Fruit fly (Drosophila melanogaster) whole organism, embryonic: ENCODE data around the gene CG7497.

ENCODE experiments used
- Abd-B ChIP-seq: fragments of 200-800 bp; sonication (Bioruptor generic); optimal IDR thresholded peaks from 2 replicates; lab custom pipeline; 2018; ENCODE audit warnings: missing biosample characterization, mild to moderate bottlenecking, missing genetic modification characterization, moderate library complexity
- CG10565 ChIP-seq: fragments of 200-800 bp; sonication (Bioruptor generic); optimal IDR thresholded peaks from 3 replicates; lab custom pipeline; 2016; ENCODE audit warnings: missing biosample characterization, mild to moderate bottlenecking, missing genetic modification characterization
- CG12219 ChIP-seq: fragments of 200-800 bp; sonication (Bioruptor generic); optimal IDR thresholded peaks from 3 replicates; lab custom pipeline; 2018; ENCODE audit warnings: missing biosample characterization, mild to moderate bottlenecking, missing genetic modification characterization
- CG12769 ChIP-seq: fragments of 200-800 bp; sonication (Bioruptor generic); optimal IDR thresholded peaks from 2 replicates; lab custom pipeline; 2019; ENCODE audit warnings: missing biosample characterization, mild to moderate bottlenecking, missing genetic modification characterization, moderate library complexity
- CG14050 ChIP-seq: fragments of 200-800 bp; sonication (Bioruptor generic); IDR thresholded peaks from 3 replicates; pipeline ENCODE4 v1.3.6; 2022; ENCODE audit warnings: missing biosample characterization, missing genetic modification characterization
- CG15073 ChIP-seq: fragments of 200-800 bp; sonication (Bioruptor generic); optimal IDR thresholded peaks from 2 replicates; lab custom pipeline; 2016; ENCODE audit warnings: missing biosample characterization, missing genetic modification characterization
- CG15479 ChIP-seq: fragments of 200-800 bp; sonication (Bioruptor generic); optimal IDR thresholded peaks from 3 replicates; lab custom pipeline; 2019; ENCODE audit warnings: missing biosample characterization, mild to moderate bottlenecking, missing genetic modification characterization, moderate library complexity
- CG17359 ChIP-seq: fragments of 200-800 bp; sonication (Bioruptor generic); optimal IDR thresholded peaks from 3 replicates; lab custom pipeline; 2018; ENCODE audit warnings: missing biosample characterization, mild to moderate bottlenecking, missing genetic modification characterization, moderate library complexity
- CG2120 ChIP-seq: fragments of 200-800 bp; sonication (Bioruptor generic); optimal IDR thresholded peaks from 3 replicates; lab custom pipeline; 2016; ENCODE audit warnings: missing biosample characterization, missing genetic modification characterization
- CG2712 ChIP-seq: fragments of 200-800 bp; optimal IDR thresholded peaks from 3 replicates; lab custom pipeline; 2019; ENCODE audit warnings: missing biosample characterization, mild to moderate bottlenecking, missing genetic modification characterization, moderate library complexity
- CG2875 ChIP-seq: fragments of 200-800 bp; sonication (Bioruptor generic); optimal IDR thresholded peaks from 2 replicates; lab custom pipeline; 2017; ENCODE audit warnings: missing biosample characterization, mild to moderate bottlenecking, missing genetic modification characterization, missing genetic modification reagents
- CG2889 ChIP-seq: fragments of 200-800 bp; sonication (Bioruptor generic); IDR thresholded peaks from 3 replicates; pipeline ENCODE4 v1.3.6; 2022; ENCODE audit warnings: missing biosample characterization, missing genetic modification characterization
- CG33213 ChIP-seq: fragments of 200-800 bp; sonication (Bioruptor generic); optimal IDR thresholded peaks from 3 replicates; lab custom pipeline; 2016; ENCODE audit warnings: missing biosample characterization, missing genetic modification characterization
- CG42726 ChIP-seq: fragments of 200-800 bp; sonication (Bioruptor generic); IDR thresholded peaks from 2 replicates; pipeline ENCODE4 v1.3.6; 2022; ENCODE audit warnings: missing biosample characterization, missing genetic modification characterization; ENCODE audit not compliant: partially characterized antibody
- CG7372 ChIP-seq: fragments of 200-800 bp; sonication (Bioruptor generic); IDR thresholded peaks from 2 replicates; pipeline ENCODE4 v1.3.6; 2022; ENCODE audit warnings: missing biosample characterization, missing genetic modification characterization
- CG9437 ChIP-seq: fragments of 200-800 bp; sonication (Bioruptor generic); optimal IDR thresholded peaks from 2 replicates; lab custom pipeline; 2018; ENCODE audit warnings: missing biosample characterization, mild to moderate bottlenecking, missing genetic modification characterization
- Drgx ChIP-seq: fragments of 200-800 bp; sonication (Bioruptor generic); IDR thresholded peaks from 2 replicates; pipeline ENCODE4 v1.3.6; 2022; ENCODE audit warnings: missing biosample characterization, missing genetic modification characterization
- E2f2 ChIP-seq: fragments of 200-800 bp; sonication (Bioruptor generic); IDR thresholded peaks from 2 replicates; pipeline ENCODE4 v1.3.6; 2022; ENCODE audit warnings: missing biosample characterization, missing genetic modification characterization
- H15 ChIP-seq: fragments of 200-800 bp; sonication (Bioruptor generic); IDR thresholded peaks from 3 replicates; pipeline ENCODE4 v1.3.6; 2022; ENCODE audit warnings: missing biosample characterization, missing genetic modification characterization
- MESR4 ChIP-seq: fragments of 200-800 bp; sonication (Bioruptor generic); optimal IDR thresholded peaks from 2 replicates; lab custom pipeline; 2018; ENCODE audit warnings: missing biosample characterization, mild to moderate bottlenecking, missing genetic modification characterization, moderate library complexity
- Mad ChIP-seq: fragments of 200-800 bp; sonication (Bioruptor generic); optimal IDR thresholded peaks from 2 replicates; lab custom pipeline; 2016; ENCODE audit warnings: missing biosample characterization, missing genetic modification characterization
- Meics ChIP-seq: fragments of 200-800 bp; sonication (Bioruptor generic); optimal IDR thresholded peaks from 2 replicates; lab custom pipeline; 2017; ENCODE audit warnings: missing biosample characterization, mild to moderate bottlenecking, missing genetic modification characterization
- Mrtf ChIP-seq: fragments of 200-800 bp; sonication (Bioruptor generic); IDR thresholded peaks from 3 replicates; pipeline ENCODE4 v1.3.6; 2022; ENCODE audit warnings: missing biosample characterization, missing genetic modification characterization
- NC2β ChIP-seq: fragments of 200-800 bp; sonication (Bioruptor generic); optimal IDR thresholded peaks from 2 replicates; lab custom pipeline; 2016; ENCODE audit warnings: missing biosample characterization, missing genetic modification characterization
- Nf-YB ChIP-seq: fragments of 200-800 bp; sonication (Bioruptor generic); optimal IDR thresholded peaks from 3 replicates; lab custom pipeline; 2019; ENCODE audit warnings: missing biosample characterization, mild to moderate bottlenecking, missing genetic modification characterization, moderate library complexity
- NfI ChIP-seq: fragments of 200-800 bp; sonication (Bioruptor generic); optimal IDR thresholded peaks from 3 replicates; lab custom pipeline; 2018; ENCODE audit warnings: missing biosample characterization, mild to moderate bottlenecking, missing genetic modification characterization, moderate library complexity
- Sin3A ChIP-seq: fragments of >200 bp; optimal IDR thresholded peaks from 2 replicates; lab custom pipeline; 2018
- TFAM ChIP-seq: fragments of 200-800 bp; sonication (Bioruptor generic); optimal IDR thresholded peaks from 2 replicates; lab custom pipeline; 2017; ENCODE audit warnings: missing biosample characterization, missing genetic modification characterization, inconsistent platforms
- ash1 ChIP-seq: fragments of 200-800 bp; sonication (Bioruptor generic); optimal IDR thresholded peaks from 2 replicates; lab custom pipeline; 2018; ENCODE audit warnings: missing biosample characterization, mild to moderate bottlenecking, missing genetic modification characterization
- bbx ChIP-seq: fragments of 200-800 bp; sonication (Bioruptor generic); IDR thresholded peaks from 2 replicates; pipeline ENCODE4 v1.3.6; 2022; ENCODE audit warnings: missing biosample characterization, missing genetic modification characterization; ENCODE audit not compliant: partially characterized antibody
- cwo ChIP-seq: fragments of 200-800 bp; sonication (Bioruptor generic); optimal IDR thresholded peaks from 3 replicates; lab custom pipeline; 2017; ENCODE audit warnings: missing biosample characterization, missing genetic modification characterization, mild to moderate bottlenecking, moderate library complexity, missing genetic modification reagents
- en ChIP-seq: fragments of 200-800 bp; sonication (Bioruptor generic); optimal IDR thresholded peaks from 2 replicates; lab custom pipeline; 2016; ENCODE audit warnings: missing biosample characterization, missing genetic modification characterization
- fd102C ChIP-seq: fragments of 200-800 bp; sonication (Bioruptor generic); optimal IDR thresholded peaks from 2 replicates; lab custom pipeline; 2018; ENCODE audit warnings: missing biosample characterization, mild to moderate bottlenecking, missing genetic modification characterization, moderate library complexity
- grau ChIP-seq: fragments of 200-800 bp; optimal IDR thresholded peaks from 3 replicates; lab custom pipeline; 2019; ENCODE audit warnings: missing biosample characterization, mild to moderate bottlenecking, missing genetic modification characterization, moderate library complexity
- her ChIP-seq: fragments of 200-800 bp; sonication (Bioruptor generic); optimal IDR thresholded peaks from 2 replicates; lab custom pipeline; 2016; ENCODE audit warnings: missing biosample characterization, missing genetic modification characterization
- lmd ChIP-seq: fragments of 200-800 bp; sonication (Bioruptor generic); IDR thresholded peaks from 2 replicates; pipeline ENCODE4 v1.3.6; 2022; ENCODE audit warnings: missing biosample characterization, missing genetic modification characterization
- onecut ChIP-seq: fragments of 200-800 bp; sonication (Bioruptor generic); IDR thresholded peaks from 2 replicates; pipeline ENCODE4 v1.3.6; 2022; ENCODE audit warnings: missing biosample characterization, missing genetic modification characterization
- pan ChIP-seq, 4 experiments: fragments of >200 bp in 3 of 4; fragments of 200-800 bp in 1 of 4; sonication (Bioruptor generic) in 1 of 4; optimal IDR thresholded peaks in 3 of 4; IDR thresholded peaks in 1 of 4; 2 replicates each; pipeline versions ENCODE4 v1.3.6 to Lab custom; 2017 to 2022; ENCODE audit warnings: missing biosample characterization in 2 of 4, missing genetic modification characterization in 2 of 4, mixed read lengths in 1 of 4
- pzg ChIP-seq: fragments of 200-800 bp; sonication (Bioruptor generic); optimal IDR thresholded peaks from 3 replicates; lab custom pipeline; 2018; ENCODE audit warnings: missing biosample characterization, mild to moderate bottlenecking, missing genetic modification characterization, moderate library complexity
- salm ChIP-seq: fragments of 200-800 bp; sonication (Bioruptor generic); optimal IDR thresholded peaks from 2 replicates; lab custom pipeline; 2018; ENCODE audit warnings: missing biosample characterization, mild to moderate bottlenecking, missing genetic modification characterization
- sna ChIP-seq: fragments of 200-800 bp; sonication (Bioruptor generic); IDR thresholded peaks from 2 replicates; pipeline ENCODE4 v1.3.6; 2022; ENCODE audit warnings: missing biosample characterization, missing genetic modification characterization; ENCODE audit not compliant: partially characterized antibody
- tap ChIP-seq: fragments of 200-800 bp; optimal IDR thresholded peaks from 3 replicates; lab custom pipeline; 2019; ENCODE audit warnings: missing biosample characterization, mild to moderate bottlenecking, missing genetic modification characterization, moderate library complexity
- tll ChIP-seq, 2 experiments: fragments of 200-800 bp in 1 of 2; fragments of >200 bp in 1 of 2; sonication (Bioruptor generic) in 1 of 2; optimal IDR thresholded peaks; 2 replicates each; lab custom pipeline; 2017 to 2019; ENCODE audit warnings: missing biosample characterization in 2 of 2, missing genetic modification characterization in 2 of 2, mild to moderate bottlenecking in 1 of 2, moderate library complexity in 1 of 2
- tna ChIP-seq: fragments of 200-800 bp; sonication (Bioruptor generic); IDR thresholded peaks from 2 replicates; pipeline ENCODE4 v1.3.6; 2022; ENCODE audit warnings: missing biosample characterization, missing genetic modification characterization; ENCODE audit not compliant: partially characterized antibody
- trh ChIP-seq: fragments of 200-800 bp; sonication (Bioruptor generic); optimal IDR thresholded peaks from 2 replicates; lab custom pipeline; 2016; ENCODE audit warnings: missing biosample characterization, missing genetic modification characterization
- ttk ChIP-seq: fragments of 200-800 bp; sonication (Bioruptor generic); IDR thresholded peaks from 2 replicates; pipeline ENCODE4 v2.1.2; 2022; ENCODE audit warnings: missing biosample characterization, missing genetic modification characterization
- twi ChIP-seq: fragments of 200-800 bp; optimal IDR thresholded peaks from 2 replicates; lab custom pipeline; 2019; ENCODE audit warnings: missing biosample characterization, mild to moderate bottlenecking, missing genetic modification characterization, moderate library complexity
- zfh2 ChIP-seq: fragments of 200-800 bp; sonication (Bioruptor generic); optimal IDR thresholded peaks from 2 replicates; lab custom pipeline; 2016; ENCODE audit warnings: missing biosample characterization, missing genetic modification characterization

Gene CG7497

DNA sequence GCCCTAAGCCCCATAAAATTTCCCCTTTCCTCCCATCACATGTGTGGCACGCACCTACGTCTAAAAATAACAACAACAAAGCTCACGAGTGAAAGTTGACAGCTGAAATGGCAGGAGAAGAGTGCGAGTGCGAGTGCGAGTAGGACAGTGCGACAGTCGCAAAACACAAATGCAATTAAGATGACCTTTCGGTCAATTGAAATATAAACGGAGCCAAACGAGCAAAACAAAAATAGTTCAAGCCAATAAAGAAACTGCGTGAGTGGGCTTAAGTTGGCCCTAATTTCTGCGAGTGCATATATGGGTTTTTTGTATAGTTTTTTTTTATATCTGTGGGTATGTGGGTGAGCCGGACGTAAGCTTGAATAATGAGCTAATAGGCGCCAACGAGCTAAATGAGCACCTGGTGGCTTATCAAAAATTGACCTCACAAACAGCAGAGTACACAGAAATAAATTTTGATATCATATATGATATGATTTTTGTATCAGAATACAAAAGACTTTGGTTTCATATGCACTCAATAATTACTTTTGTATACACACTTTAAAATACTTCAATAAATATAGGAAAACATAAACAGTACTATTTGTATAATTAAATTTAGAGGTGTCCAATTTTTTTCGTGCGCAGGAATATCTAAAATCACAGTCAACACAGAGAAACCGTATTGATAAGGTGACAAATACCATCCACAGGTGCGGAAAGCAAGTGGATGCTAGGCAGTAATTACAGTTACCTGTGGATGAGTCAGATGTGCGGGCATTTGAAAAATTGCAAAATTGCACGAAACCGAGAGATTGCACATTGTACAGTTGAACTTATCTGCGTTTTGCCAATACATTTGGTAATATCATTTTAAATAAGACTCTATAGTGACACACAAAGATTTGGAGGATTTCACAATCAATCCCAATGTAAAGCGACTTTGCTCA is 18.7 kb downstream of the CG7497 start (continued):
- no peak for TF ChIP-seq Sin3A (lab: Kevin White, UChicago)
- no peak for TF ChIP-seq Drgx (GFP tag; lab: Robert Waterston, UW)
- no peak for TF ChIP-seq bbx (GFP tag; lab: Robert Waterston, UW)
- TF ChIP-seq pan (optimal IDR thresholded peaks at IDR 0.05; lab: Kevin White, UChicago), result no peak
- TF ChIP-seq pan (GFP tag; optimal IDR thresholded peaks at IDR 0.05 in 1 of 2, IDR thresholded peaks at IDR 0.05 in 1 of 2), result no peak
- no peak for TF ChIP-seq Mrtf (GFP tag; lab: Robert Waterston, UW)
- no peak for TF ChIP-seq en (GFP tag; lab: Kevin White, UChicago)
- TF ChIP-seq MESR4 (GFP tag; lab: Kevin White, UChicago), result no peak
- TF ChIP-seq Mad (GFP tag; lab: Kevin White, UChicago), result no peak
- peak; percentile 44 for TF ChIP-seq CG2712 (tag; lab: Kevin White, UChicago)
- no peak for TF ChIP-seq H15
- TF ChIP-seq pzg (GFP tag; lab: Kevin White, UChicago), result no peak
- TF ChIP-seq grau, result peak; percentile 49
- TF ChIP-seq CG14050 (GFP tag; lab: Robert Waterston, UW), result no peak
- TF ChIP-seq CG2120 (GFP tag; lab: Kevin White, UChicago), result peak; percentile 39
- peak; percentile 26 for TF ChIP-seq CG9437 (GFP tag; lab: Kevin White, UChicago)
- peak; percentile 31 for TF ChIP-seq CG15479 (GFP tag; lab: Kevin White, UChicago)
- no peak for TF ChIP-seq Nf-YB (GFP tag; lab: Kevin White, UChicago)
- no peak for TF ChIP-seq sna (GFP tag; lab: Robert Waterston, UW)
- TF ChIP-seq NfI (GFP tag; lab: Kevin White, UChicago), result no peak
- TF ChIP-seq cwo (GFP tag; lab: Kevin White, UChicago), result peak; percentile 55
- TF ChIP-seq twi, result no peak
- no peak for TF ChIP-seq NC2β
- no peak for TF ChIP-seq ash1 (GFP tag; lab: Kevin White, UChicago)
- TF ChIP-seq CG17359 (tag; lab: Kevin White, UChicago), result peak; percentile 44
- TF ChIP-seq Meics (GFP tag; lab: Kevin White, UChicago), result peak; percentile 39
- TF ChIP-seq trh (GFP tag; lab: Kevin White, UChicago), result no peak
- TF ChIP-seq E2f2, result peak; percentile 22; the same call in 1 of the 2 replicates
- no peak for TF ChIP-seq zfh2 (GFP tag; lab: Kevin White, UChicago)
- no peak for TF ChIP-seq her
- peak; percentile 30 for TF ChIP-seq CG2875 (GFP tag; lab: Kevin White, UChicago)
- TF ChIP-seq lmd, result no peak
- TF ChIP-seq CG33213, result no peak
- TF ChIP-seq CG2889 (GFP tag; lab: Robert Waterston, UW), result no peak
- TF ChIP-seq tna, result no peak
- no peak for TF ChIP-seq CG15073 (GFP tag; lab: Kevin White, UChicago)
- TF ChIP-seq CG7372 (GFP tag; lab: Robert Waterston, UW), result no peak
- no peak for TF ChIP-seq Abd-B
- no peak for TF ChIP-seq CG12769 (tag; lab: Kevin White, UChicago)
- no peak for TF ChIP-seq CG12219 (GFP tag; lab: Kevin White, UChicago)
- TF ChIP-seq salm (tag; lab: Kevin White, UChicago), result no peak
- no peak for TF ChIP-seq onecut (GFP tag; lab: Robert Waterston, UW)
- TF ChIP-seq TFAM, result no peak
- TF ChIP-seq CG10565 (GFP tag; lab: Kevin White, UChicago), result no peak
- no peak for TF ChIP-seq tap
- no peak for TF ChIP-seq tll (GFP tag; optimal IDR thresholded peaks at IDR 0.05; lab: Kevin White, UChicago)
- TF ChIP-seq ttk, result no peak
- TF ChIP-seq fd102C, result no peak
- TF ChIP-seq CG42726, result no peak
